Fruit fly (Drosophila melanogaster) whole organism, embryonic: ENCODE measurements around the gene IleRS-m.

Source experiments
- CG10274 ChIP-seq: fragments of 200-800 bp; sonication (Bioruptor generic); optimal IDR thresholded peaks from 3 replicates; lab custom pipeline; 2017; ENCODE audit warnings: missing biosample characterization, mild to moderate bottlenecking, missing genetic modification characterization
- CG3163 ChIP-seq: fragments of 200-800 bp; sonication (Bioruptor generic); optimal IDR thresholded peaks from 3 replicates; lab custom pipeline; 2016; ENCODE audit warnings: missing biosample characterization, missing genetic modification characterization
- Dref ChIP-seq: fragments of 200-800 bp; sonication (Bioruptor generic); IDR thresholded peaks from 2 replicates; pipeline ENCODE4 v1.3.6; 2022; ENCODE audit warnings: missing biosample characterization, missing genetic modification characterization
- Sox102F ChIP-seq: fragments of 200-800 bp; sonication (Bioruptor generic); optimal IDR thresholded peaks from 2 replicates; lab custom pipeline; 2018; ENCODE audit warnings: missing biosample characterization, mild to moderate bottlenecking, missing genetic modification characterization, moderate library complexity
- sob ChIP-seq: fragments of 200-800 bp; sonication (Bioruptor generic); IDR thresholded peaks from 2 replicates; pipeline ENCODE4 v1.3.6; 2022; ENCODE audit warnings: missing biosample characterization, missing genetic modification characterization

DNA sequence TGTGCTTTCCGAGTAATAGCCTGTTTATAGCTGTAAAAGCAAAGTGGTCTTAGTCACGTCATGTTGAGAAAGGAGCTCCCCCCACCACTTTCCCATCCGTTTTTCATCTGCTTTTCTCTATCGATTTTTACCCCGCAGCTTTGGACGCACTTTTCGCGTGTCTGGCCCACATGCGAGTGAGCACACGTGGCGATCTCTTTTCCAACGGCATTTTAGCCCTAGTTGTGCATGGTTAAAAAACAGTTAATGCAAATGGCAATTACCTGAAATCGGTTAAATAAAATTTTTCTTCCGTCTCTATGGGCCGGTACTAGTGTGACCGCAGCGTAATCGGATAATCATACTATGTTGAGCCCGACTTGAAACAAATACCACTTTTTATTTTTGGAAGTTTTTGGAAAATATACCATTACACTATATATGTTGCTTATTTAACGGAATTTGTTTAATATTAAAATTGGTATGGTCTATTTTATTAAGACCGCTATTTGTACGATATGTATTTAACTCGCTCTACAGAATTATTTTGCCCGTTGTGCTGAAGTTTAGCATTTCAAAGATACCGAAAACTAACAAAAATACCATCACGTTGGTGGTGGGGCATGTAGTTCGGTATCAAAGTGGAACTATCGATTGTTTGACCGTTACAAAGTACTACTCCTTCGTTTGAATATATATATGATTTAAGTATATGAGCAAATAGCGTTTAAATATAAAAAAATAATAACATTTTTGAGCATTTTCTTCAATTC lies 12.2 kb downstream of the IleRS-m start, which contains the start of gene Zn72D:
- TF ChIP-seq Sox102F (no peak), Dref (GFP tag; lab: Robert Waterston, UW) (peak; percentile 49), sob (GFP tag; lab: Robert Waterston, UW) (no peak), CG3163 (GFP tag; lab: Kevin White, UChicago) (no peak), CG10274 (GFP tag; lab: Kevin White, UChicago) (no peak)
